Worm (Caenorhabditis elegans): ENCODE measurements around the gene sssh-1.

The sssh-1 gene

ce11 chrX:14838339-14838738 lies 37.4 kb upstream of the sssh-1 start (continued):
- TF ChIP-seq nhr-71 (tag; optimal IDR thresholded peaks at IDR 0.05) (peak; percentile 43), swsn-7 (tag; optimal IDR thresholded peaks at IDR 0.05) (peak; percentile 1), hlh-17 (GFP tag; optimal IDR thresholded peaks at IDR 0.05; ENCODE audit: borderline replicate concordance) (no peak), ceh-82 (tag; optimal IDR thresholded peaks at IDR 0.05) (no peak), ets-5 (GFP tag; IDR thresholded peaks at IDR 0.05) (no peak), mdl-1 (tag; optimal IDR thresholded peaks at IDR 0.05) (no peak), lin-15B (tag; optimal IDR thresholded peaks at IDR 0.05) (no peak)

ce11 chrX:14841030-14841429 lies 34.7 kb upstream of the sssh-1 start:
- peak; percentile 44 to 92 for TF ChIP-seq mdl-1 (tag; optimal IDR thresholded peaks at IDR 0.05)
- TF ChIP-seq nhr-47 (tag; optimal IDR thresholded peaks at IDR 0.05), result peak; percentile 86
- TF ChIP-seq dsc-1 (tag; optimal IDR thresholded peaks at IDR 0.05), result peak; percentile 82
- TF ChIP-seq hpl-2 (GFP tag; optimal IDR thresholded peaks at IDR 0.05), result no peak
- peak; percentile 84 to 92 (median 89) for TF ChIP-seq ceh-82 (tag; optimal IDR thresholded peaks at IDR 0.05)
- TF ChIP-seq xbp-1 (tag; optimal IDR thresholded peaks at IDR 0.05), result peak; percentile 85
- TF ChIP-seq hlh-4 (tag; optimal IDR thresholded peaks at IDR 0.05), result no peak
- no peak for TF ChIP-seq C04F5.9 (tag; optimal IDR thresholded peaks at IDR 0.05)
- no peak for TF ChIP-seq nhr-84 (tag; optimal IDR thresholded peaks at IDR 0.05)
- TF ChIP-seq unc-86 (tag; optimal IDR thresholded peaks at IDR 0.05), result peak; percentile 91
- peak; percentile 80 for TF ChIP-seq rnt-1 (tag; optimal IDR thresholded peaks at IDR 0.05)
- TF ChIP-seq C34B4.2 (tag; optimal IDR thresholded peaks at IDR 0.05), result no peak
- peak; percentile 44 for TF ChIP-seq F16B12.6 (tag; optimal IDR thresholded peaks at IDR 0.05)
- TF ChIP-seq lin-39 (tag; optimal IDR thresholded peaks at IDR 0.05), result peak; percentile 15
- TF ChIP-seq nhr-90 (tag; optimal IDR thresholded peaks at IDR 0.05; ENCODE audit: poor library complexity), result peak; percentile 57
- peak; percentile 99 for TF ChIP-seq lin-14 (GFP tag; optimal IDR thresholded peaks at IDR 0.05)
- peak; percentile 43 for TF ChIP-seq elt-2 (tag; optimal IDR thresholded peaks at IDR 0.05)
- peak; percentile 86 for TF ChIP-seq C16A3.4 (tag; optimal IDR thresholded peaks at IDR 0.05)
- peak; percentile 91 for TF ChIP-seq nhr-20 (tag; optimal IDR thresholded peaks at IDR 0.05)
- peak; percentile 40; the same call in 1 of the 2 replicates for TF ChIP-seq mab-9 (GFP tag; IDR thresholded peaks at IDR 0.05)
- TF ChIP-seq unc-62 (GFP tag; optimal IDR thresholded peaks at IDR 0.05), result no peak
- peak; percentile 46 for TF ChIP-seq unc-130 (tag; optimal IDR thresholded peaks at IDR 0.05)
- TF ChIP-seq nhr-19 (GFP tag; conservative IDR thresholded peaks at IDR 0.05), result peak; percentile 78
- TF ChIP-seq nhr-237 (tag; optimal IDR thresholded peaks at IDR 0.05), result peak; percentile 71
- peak; percentile 83 for TF ChIP-seq irx-1 (tag; optimal IDR thresholded peaks at IDR 0.05)
- TF ChIP-seq sptf-1 (tag; optimal IDR thresholded peaks at IDR 0.05), result no peak
- TF ChIP-seq mep-1 (tag; optimal IDR thresholded peaks at IDR 0.05), result peak; percentile 89
- TF ChIP-seq ztf-4 (tag; optimal IDR thresholded peaks at IDR 0.05), result peak; percentile 78
- peak; percentile 81 for TF ChIP-seq egl-13 (tag; optimal IDR thresholded peaks at IDR 0.05)
- TF ChIP-seq ces-1 (GFP tag; optimal IDR thresholded peaks at IDR 0.05), result no peak
- TF ChIP-seq ceh-88 (GFP tag; IDR thresholded peaks at IDR 0.05), result no peak; the same call in 1 of the 2 replicates
- peak; percentile 32 for TF ChIP-seq aly-2 (tag; optimal IDR thresholded peaks at IDR 0.05)
- TF ChIP-seq ama-1 (optimal IDR thresholded peaks at IDR 0.05), result peak; percentile 6
- TF ChIP-seq tlp-1 (tag; optimal IDR thresholded peaks at IDR 0.05), result no peak
- TF ChIP-seq sox-4 (tag; optimal IDR thresholded peaks at IDR 0.05), result peak; percentile 21
- TF ChIP-seq jun-1 (tag; optimal IDR thresholded peaks at IDR 0.05), result peak; percentile 89
- peak; percentile 90 for TF ChIP-seq swsn-7 (tag; optimal IDR thresholded peaks at IDR 0.05)
- TF ChIP-seq ceh-63 (GFP tag; optimal IDR thresholded peaks at IDR 0.05), result no peak
- peak; percentile 82 to 87 for TF ChIP-seq lin-35 (GFP tag; optimal IDR thresholded peaks at IDR 0.05)
- TF ChIP-seq ceh-8 (GFP tag; optimal IDR thresholded peaks at IDR 0.05), result peak; percentile 57
- TF ChIP-seq lin-13 (GFP tag; optimal IDR thresholded peaks at IDR 0.05), result peak; percentile 86
- TF ChIP-seq Y116A8C.19 (tag; optimal IDR thresholded peaks at IDR 0.05; ENCODE audit: borderline replicate concordance), result no peak
- peak; percentile 96 for TF ChIP-seq snu-23 (GFP tag; optimal IDR thresholded peaks at IDR 0.05)
- TF ChIP-seq nhr-71 (tag; optimal IDR thresholded peaks at IDR 0.05), result peak; percentile 96
- TF ChIP-seq zip-4 (GFP tag; optimal IDR thresholded peaks at IDR 0.05), result no peak
- peak; percentile 63 for TF ChIP-seq blmp-1 (tag; optimal IDR thresholded peaks at IDR 0.05)
- TF ChIP-seq nhr-76 (tag; optimal IDR thresholded peaks at IDR 0.05), result no peak
- TF ChIP-seq ets-5 (GFP tag; IDR thresholded peaks at IDR 0.05), result no peak
- TF ChIP-seq pqm-1 (tag; optimal IDR thresholded peaks at IDR 0.05), result no peak

All from whole organism, L1 larva.